Worm (Caenorhabditis elegans): ENCODE results near the gene clec-29.

ce11 chrV:16778540-16779280 lies 39.7 kb upstream of the clec-29 start:
- no peak for TF ChIP-seq fax-1 (tag; optimal IDR thresholded peaks at IDR 0.05)
- no peak for TF ChIP-seq elt-2 (tag; optimal IDR thresholded peaks at IDR 0.05)
- TF ChIP-seq ceh-9 (tag; optimal IDR thresholded peaks at IDR 0.05): no peak
- no peak for TF ChIP-seq ceh-19 (GFP tag; optimal IDR thresholded peaks at IDR 0.05)

All from whole organism, late embryonic.